Worm (Caenorhabditis elegans): ENCODE results near the gene Y53F4B.18.

Y53F4B.18 gene

ce11 chrII:15071571-15071970 is at the start of gene Y53F4B.18:
Gene Y53F4B.18 (minus strand): TSS chrII:15071671.
- no peak for TF ChIP-seq nhr-76 (tag; optimal IDR thresholded peaks at IDR 0.05)

- TF ChIP-seq mls-2 (tag; optimal IDR thresholded peaks at IDR 0.05) (peak; percentile 15), mep-1 (tag; optimal IDR thresholded peaks at IDR 0.05) (peak; percentile 59), lin-13 (tag; optimal IDR thresholded peaks at IDR 0.05) (peak; percentile 19), ceh-43 (GFP tag; optimal IDR thresholded peaks at IDR 0.05) (peak; percentile 47), nhr-237 (tag; optimal IDR thresholded peaks at IDR 0.05) (peak; percentile 42), elt-3 (tag; optimal IDR thresholded peaks at IDR 0.05) (no peak), sptf-1 (tag; optimal IDR thresholded peaks at IDR 0.05) (peak; percentile 16), lsy-2 (tag; optimal IDR thresholded peaks at IDR 0.05) (peak; percentile 21), ces-1 (GFP tag; optimal IDR thresholded peaks at IDR 0.05) (peak; percentile 80), pha-4 (tag; optimal IDR thresholded peaks at IDR 0.05) (peak; percentile 59), ceh-83 (GFP tag; optimal IDR thresholded peaks at IDR 0.05) (no peak)
Observed at ce11 chrII:15119537-15120360, 48.3 kb upstream of the Y53F4B.18 start, which contains the start of gene arp-1. Gene arp-1 (plus strand): TSS chrII:15120301.

ce11 chrII:15111352-15111751 is 39.9 kb upstream of the Y53F4B.18 start:
- no peak for TF ChIP-seq elt-3 (tag; optimal IDR thresholded peaks at IDR 0.05)
- TF ChIP-seq mab-5 (tag; optimal IDR thresholded peaks at IDR 0.05): no peak
- no peak for TF ChIP-seq ceh-83 (GFP tag; optimal IDR thresholded peaks at IDR 0.05)
- no peak for TF ChIP-seq bed-3 (GFP tag; optimal IDR thresholded peaks at IDR 0.05)
- no peak for TF ChIP-seq mep-1 (tag; optimal IDR thresholded peaks at IDR 0.05)
- TF ChIP-seq ces-1 (GFP tag; optimal IDR thresholded peaks at IDR 0.05): no peak
- TF ChIP-seq lsy-2 (tag; optimal IDR thresholded peaks at IDR 0.05): no peak
- no peak for TF ChIP-seq tbx-8 (GFP tag; optimal IDR thresholded peaks at IDR 0.05)
- no peak for TF ChIP-seq zip-8 (tag; optimal IDR thresholded peaks at IDR 0.05)
- TF ChIP-seq sem-2 (GFP tag; optimal IDR thresholded peaks at IDR 0.05): no peak
- TF ChIP-seq ztf-11 (tag; optimal IDR thresholded peaks at IDR 0.05): no peak

- TF ChIP-seq tbx-8 (GFP tag; optimal IDR thresholded peaks at IDR 0.05) (no peak), sptf-1 (tag; optimal IDR thresholded peaks at IDR 0.05) (no peak), unc-62 (GFP tag; optimal IDR thresholded peaks at IDR 0.05) (no peak), mab-5 (tag; optimal IDR thresholded peaks at IDR 0.05) (no peak), cnd-1 (tag; optimal IDR thresholded peaks at IDR 0.05) (no peak), nhr-76 (tag; optimal IDR thresholded peaks at IDR 0.05) (no peak), ham-2 (GFP tag; optimal IDR thresholded peaks at IDR 0.05) (no peak), lsy-2 (tag; optimal IDR thresholded peaks at IDR 0.05) (no peak), ces-1 (GFP tag; optimal IDR thresholded peaks at IDR 0.05) (no peak), bed-3 (GFP tag; optimal IDR thresholded peaks at IDR 0.05) (no peak)
Observed at ce11 chrII:15109844-15110243, 38.4 kb upstream of the Y53F4B.18 start, which contains the start of gene Y53F4B.39. Gene Y53F4B.39 (plus strand): TSS chrII:15110144.

- TF ChIP-seq ztf-11 (tag; optimal IDR thresholded peaks at IDR 0.05) (no peak), drap-1 (GFP tag; optimal IDR thresholded peaks at IDR 0.05) (no peak), elt-1 (tag; optimal IDR thresholded peaks at IDR 0.05; ENCODE audit: borderline replicate concordance, insufficient read depth) (no peak), ham-2 (GFP tag; optimal IDR thresholded peaks at IDR 0.05) (no peak)
Observed at ce11 chrII:15107184-15107583, 35.7 kb upstream of the Y53F4B.18 start.

ce11 chrII:15089896-15090230 is 18.4 kb upstream of the Y53F4B.18 start, which contains the start of gene Y53F4B.21:
Gene Y53F4B.21 (plus strand): TSS chrII:15090180.
- TF ChIP-seq unc-120 (tag; optimal IDR thresholded peaks at IDR 0.05; ENCODE audit: poor library complexity, severe bottlenecking): no peak
- no peak for TF ChIP-seq mep-1 (tag; optimal IDR thresholded peaks at IDR 0.05)
- TF ChIP-seq lsy-2 (tag; optimal IDR thresholded peaks at IDR 0.05): no peak
- TF ChIP-seq bed-3 (GFP tag; optimal IDR thresholded peaks at IDR 0.05): no peak
- no peak for TF ChIP-seq ces-1 (GFP tag; optimal IDR thresholded peaks at IDR 0.05)
- no peak for TF ChIP-seq nhr-76 (tag; optimal IDR thresholded peaks at IDR 0.05)
- TF ChIP-seq mab-5 (tag; optimal IDR thresholded peaks at IDR 0.05): no peak
- no peak for TF ChIP-seq sptf-1 (tag; optimal IDR thresholded peaks at IDR 0.05)
- TF ChIP-seq sem-2 (GFP tag; optimal IDR thresholded peaks at IDR 0.05): no peak
- TF ChIP-seq ham-2 (GFP tag; optimal IDR thresholded peaks at IDR 0.05): no peak
- TF ChIP-seq zip-8 (tag; optimal IDR thresholded peaks at IDR 0.05): no peak
- no peak for TF ChIP-seq ceh-43 (GFP tag; optimal IDR thresholded peaks at IDR 0.05)
- TF ChIP-seq unc-39 (tag; optimal IDR thresholded peaks at IDR 0.05): no peak
- TF ChIP-seq ceh-83 (GFP tag; optimal IDR thresholded peaks at IDR 0.05): no peak
- no peak for TF ChIP-seq hlh-1 (tag; optimal IDR thresholded peaks at IDR 0.05)
- no peak for TF ChIP-seq snpc-4 (tag; optimal IDR thresholded peaks at IDR 0.05)
- TF ChIP-seq ceh-39 (tag; optimal IDR thresholded peaks at IDR 0.05): no peak
- TF ChIP-seq unc-62 (GFP tag; optimal IDR thresholded peaks at IDR 0.05): no peak
- TF ChIP-seq M03D4.4 (tag; optimal IDR thresholded peaks at IDR 0.05): no peak

All from whole organism, mixed stage, embryonic.